Worm (Caenorhabditis elegans): ENCODE measurements around the gene W09D10.5.

Gene W09D10.5

ce11 chrIII:10746406-10746807 is 35.1 kb upstream of the W09D10.5 start:
- no peak for TF ChIP-seq mml-1 (tag; optimal IDR thresholded peaks at IDR 0.05)
- no peak for TF ChIP-seq tbx-2 (tag; optimal IDR thresholded peaks at IDR 0.05)
- peak; percentile 20 for TF ChIP-seq nhr-43 (tag; optimal IDR thresholded peaks at IDR 0.05; ENCODE audit: poor library complexity, severe bottlenecking)
- TF ChIP-seq lsy-12 (tag; optimal IDR thresholded peaks at IDR 0.05): no peak
- TF ChIP-seq zag-1 (tag; optimal IDR thresholded peaks at IDR 0.05): no peak
- peak; percentile 14 for TF ChIP-seq ceh-82 (tag; optimal IDR thresholded peaks at IDR 0.05)
- no peak for TF ChIP-seq nfya-1 (tag; optimal IDR thresholded peaks at IDR 0.05; ENCODE audit: insufficient read depth)
- no peak for TF ChIP-seq fkh-2 (tag; optimal IDR thresholded peaks at IDR 0.05)
- no peak for TF ChIP-seq pha-4 (tag; optimal IDR thresholded peaks at IDR 0.05)
- TF ChIP-seq elt-2 (tag; optimal IDR thresholded peaks at IDR 0.05): peak; percentile 8
- no peak for TF ChIP-seq skn-1 (tag; optimal IDR thresholded peaks at IDR 0.05)
- TF ChIP-seq fkh-10 (GFP tag; optimal IDR thresholded peaks at IDR 0.05): no peak

ce11 chrIII:10742382-10742860 is 31.1 kb upstream of the W09D10.5 start, which contains the start of the genes tbb-1 and rib-2:
tbb-1 (minus strand) TSS chrIII:10742432.
rib-2 (plus strand) TSS chrIII:10742810.
- TF ChIP-seq sea-2 (GFP tag; optimal IDR thresholded peaks at IDR 0.05): no peak
- TF ChIP-seq ceh-28 (tag; optimal IDR thresholded peaks at IDR 0.05): peak; percentile 73
- TF ChIP-seq mdl-1 (tag; optimal IDR thresholded peaks at IDR 0.05): no peak
- no peak for TF ChIP-seq daf-12 (tag; optimal IDR thresholded peaks at IDR 0.05)
- peak; percentile 97 for TF ChIP-seq elt-2 (tag; optimal IDR thresholded peaks at IDR 0.05)
- TF ChIP-seq ztf-4 (tag; optimal IDR thresholded peaks at IDR 0.05): no peak
- TF ChIP-seq jun-1 (tag; optimal IDR thresholded peaks at IDR 0.05): peak; percentile 95
- no peak for TF ChIP-seq ceh-16 (tag; optimal IDR thresholded peaks at IDR 0.05)
- TF ChIP-seq hmg-11 (tag; optimal IDR thresholded peaks at IDR 0.05): peak; percentile 77
- TF ChIP-seq egl-27 (tag; optimal IDR thresholded peaks at IDR 0.05): peak; percentile 38
- TF ChIP-seq elt-1 (tag; optimal IDR thresholded peaks at IDR 0.05): no peak
- TF ChIP-seq unc-39 (tag; optimal IDR thresholded peaks at IDR 0.05): no peak
- TF ChIP-seq pqm-1 (tag; optimal IDR thresholded peaks at IDR 0.05): peak; percentile 88
- TF ChIP-seq ZK546.5 (tag; optimal IDR thresholded peaks at IDR 0.05): no peak
- no peak for TF ChIP-seq tbx-2 (tag; optimal IDR thresholded peaks at IDR 0.05)
- TF ChIP-seq nhr-77 (tag; optimal IDR thresholded peaks at IDR 0.05): no peak
- TF ChIP-seq nhr-12 (tag; optimal IDR thresholded peaks at IDR 0.05): no peak
- TF ChIP-seq skn-1 (tag; optimal IDR thresholded peaks at IDR 0.05): peak; percentile 43
- TF ChIP-seq ceh-9 (tag; optimal IDR thresholded peaks at IDR 0.05): no peak
- peak; percentile 83 for TF ChIP-seq nhr-23 (tag; optimal IDR thresholded peaks at IDR 0.05)
- TF ChIP-seq egl-5 (tag; optimal IDR thresholded peaks at IDR 0.05): peak; percentile 100
- TF ChIP-seq lsy-12 (tag; optimal IDR thresholded peaks at IDR 0.05): peak; percentile 23
- no peak for TF ChIP-seq nhr-11 (tag; optimal IDR thresholded peaks at IDR 0.05)
- peak; percentile 20 for TF ChIP-seq R02D3.7 (tag; optimal IDR thresholded peaks at IDR 0.05)
- no peak for TF ChIP-seq unc-62 (GFP tag; optimal IDR thresholded peaks at IDR 0.05)
- peak; percentile 94 for TF ChIP-seq lin-39 (tag; optimal IDR thresholded peaks at IDR 0.05)
- TF ChIP-seq aly-2 (tag; optimal IDR thresholded peaks at IDR 0.05): no peak
- no peak for TF ChIP-seq fkh-2 (tag; optimal IDR thresholded peaks at IDR 0.05)
- no peak for TF ChIP-seq zag-1 (tag; optimal IDR thresholded peaks at IDR 0.05)
- TF ChIP-seq ama-1 (optimal IDR thresholded peaks at IDR 0.05): peak; percentile 38
- TF ChIP-seq fos-1 (tag; optimal IDR thresholded peaks at IDR 0.05): peak; percentile 98
- TF ChIP-seq nfya-1 (tag; optimal IDR thresholded peaks at IDR 0.05; ENCODE audit: insufficient read depth): peak; percentile 85
- no peak for TF ChIP-seq eor-1 (tag; optimal IDR thresholded peaks at IDR 0.05)
- no peak for TF ChIP-seq nhr-67 (tag; optimal IDR thresholded peaks at IDR 0.05)
- no peak for TF ChIP-seq nhr-28 (tag; optimal IDR thresholded peaks at IDR 0.05)
- no peak for TF ChIP-seq nhr-43 (tag; optimal IDR thresholded peaks at IDR 0.05; ENCODE audit: poor library complexity, severe bottlenecking)
- TF ChIP-seq ceh-82 (tag; optimal IDR thresholded peaks at IDR 0.05): no peak
- TF ChIP-seq snpc-4 (tag; optimal IDR thresholded peaks at IDR 0.05): peak; percentile 84
- TF ChIP-seq mml-1 (tag; optimal IDR thresholded peaks at IDR 0.05): no peak
- TF ChIP-seq ztf-11 (tag; optimal IDR thresholded peaks at IDR 0.05): no peak
- TF ChIP-seq nhr-76 (tag; optimal IDR thresholded peaks at IDR 0.05): no peak
- peak; percentile 93 for TF ChIP-seq lin-15B (tag; optimal IDR thresholded peaks at IDR 0.05)
- peak; percentile 78 for TF ChIP-seq nhr-25 (tag; optimal IDR thresholded peaks at IDR 0.05)
- no peak for TF ChIP-seq fkh-10 (GFP tag; optimal IDR thresholded peaks at IDR 0.05)
- TF ChIP-seq nhr-237 (tag; optimal IDR thresholded peaks at IDR 0.05): no peak
- TF ChIP-seq pha-4 (tag; optimal IDR thresholded peaks at IDR 0.05): peak; percentile 86
- no peak for TF ChIP-seq elt-3 (tag; optimal IDR thresholded peaks at IDR 0.05)
